Worm (Caenorhabditis elegans) whole organism, L4/young adult: Measurements from ENCODE around the gene R05A10.4.

Experiments used
- W03F9.2 ChIP-seq: fragments of 150-350 bp; optimal IDR thresholded peaks from 2 replicates; lab custom pipeline; 2014; ENCODE audit warnings: missing biosample characterization, missing genetic modification characterization
- dao-5 ChIP-seq: sonication (generic microtip); optimal IDR thresholded peaks from 2 replicates; lab custom pipeline; 2016; ENCODE audit warnings: missing genotype, missing genetic modification characterization, moderate library complexity, missing compliant biosample characterization
- him-1 ChIP-seq: sonication (generic microtip); optimal IDR thresholded peaks from 2 replicates; lab custom pipeline; 2016; ENCODE audit warnings: missing genotype, missing genetic modification reagents, missing genetic modification characterization, missing compliant biosample characterization

DNA sequence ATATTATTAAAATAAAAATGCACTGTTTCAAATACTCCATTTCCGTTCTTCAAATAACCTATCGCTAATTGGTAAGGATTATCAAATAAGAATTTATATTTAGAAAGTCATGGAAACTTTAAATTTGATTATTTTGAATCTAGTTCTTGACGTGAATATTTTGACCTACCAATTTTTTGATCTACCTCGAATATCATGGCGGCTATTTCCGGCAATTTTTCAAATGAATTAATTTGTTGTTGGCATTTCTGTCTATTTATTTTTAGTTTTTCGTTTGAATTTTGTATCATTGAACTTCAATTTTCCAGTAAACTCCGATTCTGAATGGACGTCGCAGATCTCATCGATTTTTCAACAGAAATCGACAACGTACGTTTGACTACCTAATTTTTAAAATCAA lies 30.9 kb downstream of the R05A10.4 start, which contains the start of gene F02H6.3:
- no peak for TF ChIP-seq him-1 (tag; lab: Kevin White, UChicago)
- TF ChIP-seq W03F9.2 (tag; lab: Kevin White, UChicago): no peak
- TF ChIP-seq dao-5 (tag; lab: Kevin White, UChicago): no peak
